Fruit fly (Drosophila melanogaster) whole organism, embryonic: ENCODE measurements around the gene CG17803.

Experiments used
- Ada2b ChIP-seq: fragments of 200-800 bp; sonication (Bioruptor generic); IDR thresholded peaks from 2 replicates; pipeline ENCODE4 v1.3.6; 2022; ENCODE audit warnings: missing biosample characterization, missing genetic modification characterization
- Adf1 ChIP-seq: fragments of 200-800 bp; sonication (Bioruptor generic); IDR thresholded peaks from 2 replicates; pipeline ENCODE4 v1.3.6; 2022; ENCODE audit warnings: missing biosample characterization, missing genetic modification characterization
- Atf6 ChIP-seq: fragments of 200-800 bp; sonication (Bioruptor generic); IDR thresholded peaks from 2 replicates; pipeline ENCODE4 v1.3.6; 2022; ENCODE audit warnings: missing biosample characterization, missing genetic modification characterization
- BEAF-32 ChIP-seq: fragments of 200-800 bp; sonication (Bioruptor generic); optimal IDR thresholded peaks from 3 replicates; lab custom pipeline; 2017; ENCODE audit warnings: missing biosample characterization, missing genetic modification characterization, mild to moderate bottlenecking, moderate library complexity, missing genetic modification reagents
- Bteb2 ChIP-seq: fragments of 200-800 bp; sonication (Bioruptor generic); optimal IDR thresholded peaks from 2 replicates; lab custom pipeline; 2016; ENCODE audit warnings: missing biosample characterization, missing genetic modification characterization
- CG10462 ChIP-seq: fragments of 200-800 bp; sonication (Bioruptor generic); optimal IDR thresholded peaks from 2 replicates; lab custom pipeline; 2016; ENCODE audit warnings: missing biosample characterization, missing genetic modification characterization
- CG10979 ChIP-seq: fragments of 200-800 bp; sonication (Bioruptor generic); optimal IDR thresholded peaks from 2 replicates; lab custom pipeline; 2018; ENCODE audit warnings: missing biosample characterization, mild to moderate bottlenecking, missing genetic modification characterization, moderate library complexity
- CG13775 ChIP-seq: fragments of 200-800 bp; sonication (Bioruptor generic); optimal IDR thresholded peaks from 3 replicates; lab custom pipeline; 2017; ENCODE audit warnings: missing biosample characterization, mild to moderate bottlenecking, missing genetic modification characterization
- CG1602 ChIP-seq: fragments of 200-800 bp; sonication (Bioruptor generic); optimal IDR thresholded peaks from 3 replicates; lab custom pipeline; 2016; ENCODE audit warnings: missing biosample characterization, missing genetic modification characterization
- CG17568 ChIP-seq: fragments of 200-800 bp; sonication (Bioruptor generic); optimal IDR thresholded peaks from 2 replicates; lab custom pipeline; 2018; ENCODE audit warnings: missing biosample characterization, mild to moderate bottlenecking, missing genetic modification characterization, moderate library complexity
- CG4854 ChIP-seq: fragments of 200-800 bp; sonication (Bioruptor generic); optimal IDR thresholded peaks from 2 replicates; lab custom pipeline; 2016; ENCODE audit warnings: missing biosample characterization, missing genetic modification characterization, inconsistent platforms
- CG5180 ChIP-seq: fragments of 200-800 bp; sonication (Bioruptor generic); optimal IDR thresholded peaks from 3 replicates; lab custom pipeline; 2017; ENCODE audit warnings: missing biosample characterization, missing genetic modification characterization, mild to moderate bottlenecking, moderate library complexity, missing genetic modification reagents
- CG5953 ChIP-seq: fragments of 200-800 bp; sonication (Bioruptor generic); IDR thresholded peaks from 2 replicates; pipeline ENCODE4 v1.3.6; 2022; ENCODE audit warnings: missing biosample characterization, missing genetic modification characterization
- CG7745 ChIP-seq: fragments of 200-800 bp; sonication (Bioruptor generic); optimal IDR thresholded peaks from 2 replicates; lab custom pipeline; 2018; ENCODE audit warnings: missing biosample characterization, mild to moderate bottlenecking, missing genetic modification characterization, moderate library complexity
- CG7786 ChIP-seq: fragments of 200-800 bp; sonication (Bioruptor generic); optimal IDR thresholded peaks from 2 replicates; lab custom pipeline; 2016; ENCODE audit warnings: missing biosample characterization, missing genetic modification characterization
- CG8765 ChIP-seq: fragments of 200-800 bp; sonication (Bioruptor generic); IDR thresholded peaks from 2 replicates; pipeline ENCODE4 v1.3.6; 2022; ENCODE audit warnings: missing biosample characterization, missing genetic modification characterization
- CG9817 ChIP-seq: fragments of 200-800 bp; sonication (Bioruptor generic); optimal IDR thresholded peaks from 2 replicates; lab custom pipeline; 2018; ENCODE audit warnings: missing biosample characterization, mild to moderate bottlenecking, missing genetic modification characterization, moderate library complexity
- CHES-1-like ChIP-seq: fragments of 200-800 bp; sonication (Bioruptor generic); optimal IDR thresholded peaks from 2 replicates; lab custom pipeline; 2016; ENCODE audit warnings: missing biosample characterization, missing genetic modification characterization
- Eip74EF ChIP-seq, 2 experiments: fragments of 200-800 bp in 1 of 2; fragments of >200 bp in 1 of 2; sonication (Bioruptor generic) in 1 of 2; optimal IDR thresholded peaks; 2 replicates each; lab custom pipeline; 2017 to 2019; ENCODE audit warnings: missing biosample characterization in 2 of 2, missing genetic modification characterization in 2 of 2, mild to moderate bottlenecking in 1 of 2, moderate library complexity in 1 of 2
- HLH54F ChIP-seq: fragments of 200-800 bp; sonication (Bioruptor generic); optimal IDR thresholded peaks from 3 replicates; lab custom pipeline; 2016; ENCODE audit warnings: missing biosample characterization, missing genetic modification characterization
- Hr3 ChIP-seq: fragments of 200-800 bp; sonication (Bioruptor generic); optimal IDR thresholded peaks from 3 replicates; lab custom pipeline; 2016; ENCODE audit warnings: missing biosample characterization, missing genetic modification characterization
- MESR4 ChIP-seq: fragments of 200-800 bp; sonication (Bioruptor generic); optimal IDR thresholded peaks from 2 replicates; lab custom pipeline; 2018; ENCODE audit warnings: missing biosample characterization, mild to moderate bottlenecking, missing genetic modification characterization, moderate library complexity
- Mes4 ChIP-seq: fragments of 200-800 bp; sonication (Bioruptor generic); optimal IDR thresholded peaks from 2 replicates; lab custom pipeline; 2016; ENCODE audit warnings: missing biosample characterization, missing genetic modification characterization
- NC2α ChIP-seq: fragments of 200-800 bp; sonication (Bioruptor generic); optimal IDR thresholded peaks from 2 replicates; lab custom pipeline; 2016; ENCODE audit warnings: missing biosample characterization, missing genetic modification characterization
- Neu2 ChIP-seq: fragments of 200-800 bp; sonication (Bioruptor generic); optimal IDR thresholded peaks from 3 replicates; lab custom pipeline; 2016; ENCODE audit warnings: missing biosample characterization, missing genetic modification characterization, borderline replicate concordance
- Spps ChIP-seq: fragments of 200-800 bp; sonication (Bioruptor generic); optimal IDR thresholded peaks from 2 replicates; lab custom pipeline; 2018; ENCODE audit warnings: missing biosample characterization, mild to moderate bottlenecking, missing genetic modification characterization
- Vsx1 ChIP-seq: fragments of 200-800 bp; sonication (Bioruptor generic); optimal IDR thresholded peaks from 2 replicates; lab custom pipeline; 2017; ENCODE audit warnings: missing biosample characterization, mild to moderate bottlenecking, missing genetic modification characterization, missing genetic modification reagents
- ara ChIP-seq: fragments of 200-800 bp; sonication (Bioruptor generic); IDR thresholded peaks from 2 replicates; pipeline ENCODE4 v1.3.6; 2022; ENCODE audit warnings: missing biosample characterization, missing genetic modification characterization
- az2 ChIP-seq: fragments of 200-800 bp; sonication (Bioruptor generic); optimal IDR thresholded peaks from 3 replicates; lab custom pipeline; 2016; ENCODE audit warnings: missing biosample characterization, missing genetic modification characterization
- chinmo ChIP-seq: fragments of 200-800 bp; sonication (Bioruptor generic); IDR thresholded peaks from 4 replicates; pipeline ENCODE4 v1.3.6; 2022; ENCODE audit warnings: missing biosample characterization, missing genetic modification characterization; ENCODE audit not compliant: partially characterized antibody
- croc ChIP-seq: fragments of 200-800 bp; sonication (Bioruptor generic); conservative IDR thresholded peaks from 3 replicates; pipeline ENCODE4 v1.3.6; 2022; ENCODE audit warnings: missing biosample characterization, missing genetic modification characterization
- emc ChIP-seq: fragments of 200-800 bp; sonication (Bioruptor generic); optimal IDR thresholded peaks from 2 replicates; lab custom pipeline; 2016; ENCODE audit warnings: missing biosample characterization, missing genetic modification characterization
- eyg ChIP-seq: fragments of 200-800 bp; sonication (Bioruptor generic); optimal IDR thresholded peaks from 3 replicates; lab custom pipeline; 2016; ENCODE audit warnings: missing biosample characterization, missing genetic modification characterization
- fd102C ChIP-seq: fragments of 200-800 bp; sonication (Bioruptor generic); optimal IDR thresholded peaks from 2 replicates; lab custom pipeline; 2018; ENCODE audit warnings: missing biosample characterization, mild to moderate bottlenecking, missing genetic modification characterization, moderate library complexity
- gcm2 ChIP-seq: fragments of 200-800 bp; sonication (Bioruptor generic); optimal IDR thresholded peaks from 2 replicates; lab custom pipeline; 2016; ENCODE audit warnings: missing biosample characterization, missing genetic modification characterization
- gsb-n ChIP-seq: fragments of 200-800 bp; sonication (Bioruptor generic); optimal IDR thresholded peaks from 3 replicates; lab custom pipeline; 2018; ENCODE audit warnings: missing biosample characterization, mild to moderate bottlenecking, missing genetic modification characterization
- kah ChIP-seq: fragments of 200-800 bp; sonication (Bioruptor generic); optimal IDR thresholded peaks from 2 replicates; lab custom pipeline; 2018; ENCODE audit warnings: missing biosample characterization, mild to moderate bottlenecking, missing genetic modification characterization
- lilli ChIP-seq: fragments of 200-800 bp; sonication (Bioruptor generic); optimal IDR thresholded peaks from 3 replicates; lab custom pipeline; 2016; ENCODE audit warnings: missing biosample characterization, missing genetic modification characterization
- mirr ChIP-seq: fragments of 200-800 bp; sonication (Bioruptor generic); optimal IDR thresholded peaks from 3 replicates; lab custom pipeline; 2018; ENCODE audit warnings: missing biosample characterization, mild to moderate bottlenecking, missing genetic modification characterization
- nerfin-1 ChIP-seq: fragments of 200-800 bp; sonication (Bioruptor generic); optimal IDR thresholded peaks from 3 replicates; lab custom pipeline; 2019; ENCODE audit warnings: missing biosample characterization, mild to moderate bottlenecking, missing genetic modification characterization, moderate library complexity
- otp ChIP-seq: fragments of 200-800 bp; sonication (Bioruptor generic); IDR thresholded peaks from 3 replicates; pipeline ENCODE4, ENCODE4 v1.3.6; 2022; ENCODE audit warnings: missing biosample characterization, missing genetic modification characterization
- pnt ChIP-seq: fragments of 200-800 bp; sonication (Bioruptor generic); optimal IDR thresholded peaks from 3 replicates; lab custom pipeline; 2016; ENCODE audit warnings: missing biosample characterization, missing genetic modification characterization
- row ChIP-seq: fragments of 200-800 bp; sonication (Bioruptor generic); IDR thresholded peaks from 3 replicates; pipeline ENCODE4 v1.3.6; 2022; ENCODE audit warnings: missing biosample characterization, missing genetic modification characterization
- sima ChIP-seq: fragments of 200-800 bp; sonication (Bioruptor generic); optimal IDR thresholded peaks from 2 replicates; lab custom pipeline; 2016; ENCODE audit warnings: missing biosample characterization, missing genetic modification characterization
- sisA ChIP-seq: fragments of 200-800 bp; sonication (Bioruptor generic); IDR thresholded peaks from 2 replicates; pipeline ENCODE4 v1.3.6; 2022; ENCODE audit warnings: missing biosample characterization, missing genetic modification characterization
- ssp ChIP-seq: fragments of 200-800 bp; sonication (Bioruptor generic); IDR thresholded peaks from 2 replicates; pipeline ENCODE4 v1.3.6; 2022; ENCODE audit warnings: missing biosample characterization, missing genetic modification characterization
- trh ChIP-seq: fragments of 200-800 bp; sonication (Bioruptor generic); optimal IDR thresholded peaks from 2 replicates; lab custom pipeline; 2016; ENCODE audit warnings: missing biosample characterization, missing genetic modification characterization
- twi ChIP-seq: fragments of 200-800 bp; optimal IDR thresholded peaks from 2 replicates; lab custom pipeline; 2019; ENCODE audit warnings: missing biosample characterization, mild to moderate bottlenecking, missing genetic modification characterization, moderate library complexity
- tx ChIP-seq: fragments of 200-800 bp; sonication (Bioruptor generic); optimal IDR thresholded peaks from 2 replicates; lab custom pipeline; 2016; ENCODE audit warnings: missing biosample characterization, missing genetic modification characterization
- unc-4 ChIP-seq: fragments of 200-800 bp; sonication (Bioruptor generic); IDR thresholded peaks from 2 replicates; pipeline ENCODE4 v1.3.6; 2022; ENCODE audit warnings: missing biosample characterization, missing genetic modification characterization; ENCODE audit not compliant: partially characterized antibody
- wdn ChIP-seq: fragments of 200-800 bp; sonication (Bioruptor generic); IDR thresholded peaks from 2 replicates; pipeline ENCODE4 v1.3.6; 2022; ENCODE audit warnings: missing biosample characterization, missing genetic modification characterization

CG17803 gene

DNA sequence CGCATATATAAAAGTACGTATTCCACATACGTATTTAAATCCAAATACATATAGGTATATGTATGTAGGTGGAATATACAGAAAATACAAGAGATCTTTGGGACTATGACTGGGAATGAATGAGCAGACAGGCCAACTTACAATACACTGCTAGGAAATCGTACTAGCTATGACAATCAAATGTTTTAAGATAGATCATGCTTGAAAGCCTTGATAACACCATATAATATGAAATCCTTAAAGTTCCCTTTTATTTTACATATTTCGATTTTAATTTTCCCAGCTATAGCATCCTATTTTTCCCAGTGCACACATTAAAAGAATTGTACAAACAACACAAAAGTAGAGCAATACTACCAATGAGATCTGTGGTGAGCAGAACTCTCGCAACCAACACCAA, 19.9 kb downstream of the CG17803 start (continued):
- TF ChIP-seq twi (tag; lab: Kevin White, UChicago) (peak; percentile 53), Spps (no peak), unc-4 (GFP tag; lab: Robert Waterston, UW) (no peak), wdn (peak; percentile 78), NC2α (GFP tag; lab: Kevin White, UChicago) (no peak), Adf1 (peak; percentile 51; the same call in 1 of the 2 replicates), MESR4 (GFP tag; lab: Kevin White, UChicago) (no peak), ssp (GFP tag; lab: Robert Waterston, UW) (peak; percentile 68), BEAF-32 (GFP tag; lab: Kevin White, UChicago) (no peak), chinmo (GFP tag; lab: Robert Waterston, UW) (0 out of 4 replicates have a peak, but pooled peaks have one; percentile 12), CG5180 (peak; percentile 57), mirr (peak; percentile 83), lilli (GFP tag; lab: Kevin White, UChicago) (peak; percentile 76), otp (peak; percentile 61; the same call in 1 of the 3 replicates), sisA (peak; percentile 80), CG5953 (GFP tag; lab: Robert Waterston, UW) (peak; percentile 84), Hr3 (GFP tag; lab: Kevin White, UChicago) (peak; percentile 66), kah (GFP tag; lab: Kevin White, UChicago) (peak; percentile 81), croc (GFP tag; lab: Robert Waterston, UW) (peak; percentile 78), gsb-n (tag; lab: Kevin White, UChicago) (peak; percentile 62), gcm2 (GFP tag; lab: Kevin White, UChicago) (peak; percentile 11), CG10462 (GFP tag; lab: Kevin White, UChicago) (peak; percentile 55), CHES-1-like (GFP tag; lab: Kevin White, UChicago) (peak; percentile 63), ara (GFP tag; lab: Robert Waterston, UW) (peak; percentile 86), HLH54F (GFP tag; lab: Kevin White, UChicago) (peak; percentile 66), CG13775 (peak; percentile 37), emc (GFP tag; lab: Kevin White, UChicago) (peak; percentile 72), Ada2b (GFP tag; lab: Robert Waterston, UW) (peak; percentile 88), sima (peak; percentile 26), CG7786 (GFP tag; lab: Kevin White, UChicago) (peak; percentile 74), CG17568 (GFP tag; lab: Kevin White, UChicago) (no peak), fd102C (no peak), row (GFP tag; lab: Robert Waterston, UW) (peak; percentile 88), eyg (GFP tag; lab: Kevin White, UChicago) (peak; percentile 81), CG10979 (peak; percentile 78), az2 (peak; percentile 70), Eip74EF (GFP tag; optimal IDR thresholded peaks at IDR 0.05; lab: Kevin White, UChicago) (peak in 1 of 2 experiments; percentile 82), CG4854 (GFP tag; lab: Kevin White, UChicago) (no peak), nerfin-1 (tag; lab: Kevin White, UChicago) (peak; percentile 79), tx (GFP tag; lab: Kevin White, UChicago) (peak; percentile 33), CG8765 (GFP tag; lab: Robert Waterston, UW) (no peak), Atf6 (GFP tag; lab: Robert Waterston, UW) (peak; percentile 84), pnt (GFP tag; lab: Kevin White, UChicago) (peak; percentile 83), Neu2 (GFP tag; lab: Kevin White, UChicago) (no peak), CG1602 (peak; percentile 55), CG7745 (tag; lab: Kevin White, UChicago) (no peak), CG9817 (tag; lab: Kevin White, UChicago) (peak; percentile 92), trh (GFP tag; lab: Kevin White, UChicago) (peak; percentile 49), Mes4 (GFP tag; lab: Kevin White, UChicago) (peak; percentile 44), Bteb2 (GFP tag; lab: Kevin White, UChicago) (peak; percentile 59), Vsx1 (GFP tag; lab: Kevin White, UChicago) (peak; percentile 35)
